Fruit fly (Drosophila melanogaster): ENCODE results near the gene CG5555.

The CG5555 gene

DNA sequence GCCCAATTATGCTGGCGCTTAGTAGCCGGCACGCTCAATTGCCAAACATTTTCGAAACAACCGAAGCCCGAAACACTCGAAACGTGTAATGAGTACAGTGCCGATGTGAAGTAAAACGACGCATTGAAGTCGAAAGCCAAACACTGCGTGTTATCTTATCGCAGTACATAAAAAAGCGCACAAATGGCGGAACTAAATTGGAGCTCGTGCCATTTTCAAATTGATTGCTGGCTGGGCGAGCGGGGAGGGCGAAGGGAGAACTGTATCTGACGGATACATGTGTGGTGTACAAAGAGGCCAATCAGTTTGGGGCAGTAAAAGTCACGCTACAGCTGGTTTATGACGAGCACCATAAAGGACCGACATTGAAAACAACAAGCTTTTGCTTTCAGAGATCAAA, 43.0 kb upstream of the CG5555 start (continued):
- no peak for TF ChIP-seq CG2116 (GFP tag; optimal IDR thresholded peaks at IDR 0.05)
- peak; percentile 91 for TF ChIP-seq crol (GFP tag; IDR thresholded peaks at IDR 0.05)
- TF ChIP-seq CG2199 (GFP tag; IDR thresholded peaks at IDR 0.05) = no peak
- TF ChIP-seq CG14965 (GFP tag; optimal IDR thresholded peaks at IDR 0.05; ENCODE audit: borderline replicate concordance) = no peak
- TF ChIP-seq Six4 (GFP tag; optimal IDR thresholded peaks at IDR 0.05) = no peak
- TF ChIP-seq Eip74EF (GFP tag; optimal IDR thresholded peaks at IDR 0.05) = peak in 1 of 2 experiments; percentile 59
- TF ChIP-seq CG16863 (GFP tag; optimal IDR thresholded peaks at IDR 0.05) = no peak
- peak; percentile 44 for TF ChIP-seq Atf6 (GFP tag; IDR thresholded peaks at IDR 0.05)
- no peak for TF ChIP-seq CG10321 (GFP tag; IDR thresholded peaks at IDR 0.05)
- TF ChIP-seq CG1603 (tag; optimal IDR thresholded peaks at IDR 0.05) = no peak
- TF ChIP-seq cg (GFP tag; optimal IDR thresholded peaks at IDR 0.05) = no peak
- TF ChIP-seq CG7987 (GFP tag; optimal IDR thresholded peaks at IDR 0.05) = peak; percentile 17
- TF ChIP-seq CHES-1-like (GFP tag; optimal IDR thresholded peaks at IDR 0.05) = no peak
- TF ChIP-seq GATAe (GFP tag; conservative IDR thresholded peaks at IDR 0.05) = peak; percentile 97
- TF ChIP-seq CG4820 (GFP tag; optimal IDR thresholded peaks at IDR 0.05) = no peak
- TF ChIP-seq Kr (GFP tag; optimal IDR thresholded peaks at IDR 0.05) = no peak
- no peak for TF ChIP-seq sna (GFP tag; IDR thresholded peaks at IDR 0.05; ENCODE audit: partially characterized antibody)
- no peak for TF ChIP-seq CG17802 (tag; optimal IDR thresholded peaks at IDR 0.05)
- TF ChIP-seq CG13287 (GFP tag; IDR thresholded peaks at IDR 0.05; ENCODE audit: partially characterized antibody) = no peak
- TF ChIP-seq toy (GFP tag; IDR thresholded peaks at IDR 0.05) = no peak
- TF ChIP-seq Hmr (GFP tag; optimal IDR thresholded peaks at IDR 0.05) = peak; percentile 25
- no peak for TF ChIP-seq jing (GFP tag; optimal IDR thresholded peaks at IDR 0.05)
- no peak for TF ChIP-seq eyg (GFP tag; optimal IDR thresholded peaks at IDR 0.05)
- no peak for TF ChIP-seq CG10274 (GFP tag; optimal IDR thresholded peaks at IDR 0.05)
- peak; percentile 20; the same call in 1 of the 2 replicates for TF ChIP-seq vvl (GFP tag; IDR thresholded peaks at IDR 0.05)
- no peak for TF ChIP-seq CG4730 (GFP tag; IDR thresholded peaks at IDR 0.05)
- TF ChIP-seq org-1 (GFP tag; optimal IDR thresholded peaks at IDR 0.05) = no peak
- TF ChIP-seq Hr39 (optimal IDR thresholded peaks at IDR 0.05) = no peak
- no peak for TF ChIP-seq Max (GFP tag; optimal IDR thresholded peaks at IDR 0.05)
- TF ChIP-seq ac (GFP tag; optimal IDR thresholded peaks at IDR 0.05) = no peak
- no peak for TF ChIP-seq mld (GFP tag; IDR thresholded peaks at IDR 0.05; ENCODE audit: partially characterized antibody)
- peak; percentile 90 for TF ChIP-seq CG34376 (GFP tag; optimal IDR thresholded peaks at IDR 0.05)
- no peak for TF ChIP-seq nmo (GFP tag; optimal IDR thresholded peaks at IDR 0.05)
- TF ChIP-seq ewg (GFP tag; optimal IDR thresholded peaks at IDR 0.05) = no peak
- TF ChIP-seq CG4360 (GFP tag; IDR thresholded peaks at IDR 0.05) = no peak
- TF ChIP-seq ab (GFP tag; optimal IDR thresholded peaks at IDR 0.05) = no peak
- no peak for TF ChIP-seq ato (GFP tag; IDR thresholded peaks at IDR 0.05; ENCODE audit: partially characterized antibody)
- no peak for TF ChIP-seq D19A (tag; optimal IDR thresholded peaks at IDR 0.05)
- TF ChIP-seq CG12071 (GFP tag; optimal IDR thresholded peaks at IDR 0.05) = peak; percentile 48
- TF ChIP-seq Scr (GFP tag; IDR thresholded peaks at IDR 0.05; ENCODE audit: partially characterized antibody) = no peak
- peak; percentile 28 for TF ChIP-seq CG3281 (GFP tag; optimal IDR thresholded peaks at IDR 0.05)
- no peak for TF ChIP-seq CG8089 (GFP tag; optimal IDR thresholded peaks at IDR 0.05)
- TF ChIP-seq sc (optimal IDR thresholded peaks at IDR 0.05) = no peak
- no peak for TF ChIP-seq sc (GFP tag; optimal IDR thresholded peaks at IDR 0.05)
- no peak for TF ChIP-seq btn (GFP tag; optimal IDR thresholded peaks at IDR 0.05)
- TF ChIP-seq eve (GFP tag; optimal IDR thresholded peaks at IDR 0.05) = no peak
- peak; percentile 37 for TF ChIP-seq CG3995 (GFP tag; optimal IDR thresholded peaks at IDR 0.05)
- TF ChIP-seq CG14050 (GFP tag; IDR thresholded peaks at IDR 0.05) = no peak
- no peak for TF ChIP-seq en (GFP tag; optimal IDR thresholded peaks at IDR 0.05)
- no peak for TF ChIP-seq D19B (GFP tag; optimal IDR thresholded peaks at IDR 0.05)
- no peak for TF ChIP-seq CG15479 (GFP tag; optimal IDR thresholded peaks at IDR 0.05)
- no peak for TF ChIP-seq YL-1 (GFP tag; optimal IDR thresholded peaks at IDR 0.05)
